Fruit fly (Drosophila melanogaster) whole organism, wandering third instar larva: Measurements from ENCODE around the gene AdamTS-B.

Source experiments
- Abd-B ChIP-seq: fragments of >200 bp; optimal IDR thresholded peaks from 2 replicates; lab custom pipeline; 2017; ENCODE audit warnings: missing biosample characterization, missing genetic modification characterization
- CG32264 ChIP-seq: fragments of 200-800 bp; sonication (Bioruptor generic); optimal IDR thresholded peaks from 2 replicates; lab custom pipeline; 2016; ENCODE audit warnings: missing biosample characterization, missing genetic modification characterization
- CG9705 ChIP-seq: fragments of 200-800 bp; sonication (Bioruptor generic); optimal IDR thresholded peaks from 2 replicates; lab custom pipeline; 2018; ENCODE audit warnings: missing biosample characterization, mild to moderate bottlenecking, missing genetic modification characterization
- CrebA ChIP-seq: fragments of 200-800 bp; sonication (Bioruptor generic); optimal IDR thresholded peaks from 2 replicates; lab custom pipeline; 2016; ENCODE audit warnings: missing biosample characterization, mild to moderate bottlenecking, missing genetic modification characterization, borderline replicate concordance
- Dif ChIP-seq: fragments of 200-275, 200-300 bp; sonication (Bioruptor generic); optimal IDR thresholded peaks from 2 replicates; lab custom pipeline; 2018; ENCODE audit warnings: missing biosample characterization, missing genetic modification characterization; ENCODE audit not compliant: partially characterized antibody
- GATAd ChIP-seq: sonication (Bioruptor generic); optimal IDR thresholded peaks from 2 replicates; lab custom pipeline; 2016; ENCODE audit warnings: missing biosample characterization, missing genetic modification characterization
- HLH106 ChIP-seq: fragments of 200-800 bp; optimal IDR thresholded peaks from 3 replicates; lab custom pipeline; 2019; ENCODE audit warnings: missing biosample characterization, mild to moderate bottlenecking, missing genetic modification characterization, moderate library complexity
- Hnf4 ChIP-seq: fragments of 200-800 bp; sonication (Bioruptor generic); optimal IDR thresholded peaks from 2 replicates; lab custom pipeline; 2016; ENCODE audit warnings: missing biosample characterization, mild to moderate bottlenecking, missing genetic modification characterization
- Hr78 ChIP-seq: fragments of >200 bp; optimal IDR thresholded peaks from 2 replicates; lab custom pipeline; 2017; ENCODE audit warnings: missing biosample characterization, missing genetic modification characterization
- Hr83 ChIP-seq: fragments of 200-300 bp; sonication (Bioruptor generic); optimal IDR thresholded peaks from 2 replicates; lab custom pipeline; 2016; ENCODE audit warnings: missing biosample characterization, mild to moderate bottlenecking, missing genetic modification characterization, moderate library complexity; ENCODE audit not compliant: poor library complexity, severe bottlenecking
- Jra ChIP-seq: sonication (Bioruptor generic); optimal IDR thresholded peaks from 2 replicates; lab custom pipeline; 2016; ENCODE audit warnings: missing biosample characterization, missing genetic modification characterization
- Mio ChIP-seq: sonication (Bioruptor generic); optimal IDR thresholded peaks from 2 replicates; lab custom pipeline; 2016; ENCODE audit warnings: missing biosample characterization, missing genetic modification characterization
- Myc ChIP-seq: fragments of >200 bp; optimal IDR thresholded peaks from 2 replicates; lab custom pipeline; 2017
- N ChIP-seq: fragments of >200 bp; optimal IDR thresholded peaks from 2 replicates; lab custom pipeline; 2018; ENCODE audit warnings: missing biosample characterization, missing external identifiers, missing genetic modification characterization
- OdsH ChIP-seq: fragments of 200-800 bp; sonication (Bioruptor generic); optimal IDR thresholded peaks from 2 replicates; lab custom pipeline; 2016; ENCODE audit warnings: missing biosample characterization, mild to moderate bottlenecking, missing genetic modification characterization
- Rel ChIP-seq, 2 experiments: fragments of 200-800 bp; sonication (Bioruptor generic) in 1 of 2; optimal IDR thresholded peaks; 2 replicates in 1 of 2; 3 replicates in 1 of 2; lab custom pipeline; 2016 to 2019; ENCODE audit warnings: mild to moderate bottlenecking in 2 of 2, missing biosample characterization in 2 of 2, missing genetic modification characterization in 2 of 2, moderate library complexity in 1 of 2
- Sp1 ChIP-seq: fragments of 200-800 bp; sonication (Bioruptor generic); optimal IDR thresholded peaks from 3 replicates; lab custom pipeline; 2019; ENCODE audit warnings: missing biosample characterization, mild to moderate bottlenecking, missing genetic modification characterization, moderate library complexity
- Vsx2 ChIP-seq: fragments of 200-300, 225-300 bp; sonication (Bioruptor generic); optimal IDR thresholded peaks from 2 replicates; lab custom pipeline; 2018; ENCODE audit warnings: missing biosample characterization, missing genetic modification characterization; ENCODE audit not compliant: partially characterized antibody
- br ChIP-seq: fragments of 200-800 bp; sonication (Bioruptor generic); optimal IDR thresholded peaks from 2 replicates; lab custom pipeline; 2016; ENCODE audit warnings: missing biosample characterization, missing genetic modification characterization
- brk ChIP-seq: fragments of 200-800 bp; sonication (Bioruptor generic); optimal IDR thresholded peaks from 2 replicates; lab custom pipeline; 2016; ENCODE audit warnings: missing biosample characterization, mild to moderate bottlenecking, missing genetic modification characterization
- dl ChIP-seq, 2 experiments: fragments of 175-275, 200-275 bp in 1 of 2; fragments of 200-275 bp in 1 of 2; sonication (Bioruptor generic); optimal IDR thresholded peaks; lab custom pipeline; 2018; ENCODE audit warnings: mild to moderate bottlenecking in 2 of 2, missing biosample characterization in 2 of 2, missing genetic modification characterization in 2 of 2, moderate library complexity in 2 of 2; ENCODE audit not compliant: partially characterized antibody in 2 of 2, insufficient read depth in 1 of 2
- dmrt93B ChIP-seq: fragments of 200-800 bp; sonication (Bioruptor generic); optimal IDR thresholded peaks from 2 replicates; lab custom pipeline; 2018; ENCODE audit warnings: missing biosample characterization, mild to moderate bottlenecking, missing genetic modification characterization
- dsf ChIP-seq: sonication (Bioruptor generic); optimal IDR thresholded peaks from 2 replicates; lab custom pipeline; 2016; ENCODE audit warnings: missing biosample characterization, missing genetic modification characterization, borderline replicate concordance
- ey ChIP-seq: fragments of 200-800 bp; sonication (Bioruptor generic); optimal IDR thresholded peaks from 2 replicates; lab custom pipeline; 2016; ENCODE audit warnings: missing biosample characterization, missing genetic modification characterization
- foxo ChIP-seq, 2 experiments: fragments of 200-800 bp; sonication (Bioruptor generic); optimal IDR thresholded peaks; 2 replicates in 1 of 2; 3 replicates in 1 of 2; lab custom pipeline; 2016 to 2017; ENCODE audit warnings: missing biosample characterization in 2 of 2, missing genetic modification characterization in 2 of 2
- fru ChIP-seq: fragments of 200-800 bp; sonication (Bioruptor generic); optimal IDR thresholded peaks from 3 replicates; lab custom pipeline; 2016; ENCODE audit warnings: missing biosample characterization, mild to moderate bottlenecking, missing genetic modification characterization
- h ChIP-seq: fragments of 200-800 bp; sonication (Bioruptor generic); optimal IDR thresholded peaks from 3 replicates; lab custom pipeline; 2016; ENCODE audit warnings: missing biosample characterization, mild to moderate bottlenecking, missing genetic modification characterization
- jim ChIP-seq: fragments of 175-275, 200-325 bp; sonication (Bioruptor generic); optimal IDR thresholded peaks from 2 replicates; lab custom pipeline; 2016; ENCODE audit warnings: missing biosample characterization, mild to moderate bottlenecking, missing genetic modification characterization
- lola ChIP-seq: fragments of >200 bp; optimal IDR thresholded peaks from 2 replicates; lab custom pipeline; 2017; ENCODE audit warnings: missing biosample characterization, missing genetic modification characterization
- pan ChIP-seq: fragments of >200 bp; optimal IDR thresholded peaks from 2 replicates; lab custom pipeline; 2017
- rgr ChIP-seq: fragments of 200-800 bp; sonication (Bioruptor generic); optimal IDR thresholded peaks from 3 replicates; lab custom pipeline; 2016; ENCODE audit warnings: missing biosample characterization, mild to moderate bottlenecking, missing genetic modification characterization
- sage ChIP-seq: fragments of 200-800 bp; sonication (Bioruptor generic); optimal IDR thresholded peaks from 2 replicates; lab custom pipeline; 2016; ENCODE audit warnings: missing biosample characterization, mild to moderate bottlenecking, missing genetic modification characterization
- sv ChIP-seq: fragments of 200-800 bp; sonication (Bioruptor generic); optimal IDR thresholded peaks from 3 replicates; lab custom pipeline; 2016; ENCODE audit warnings: missing biosample characterization, missing genetic modification characterization
- tai ChIP-seq: sonication (Bioruptor generic); optimal IDR thresholded peaks from 2 replicates; lab custom pipeline; 2016; ENCODE audit warnings: missing biosample characterization, missing genetic modification characterization
- usp ChIP-seq: fragments of >200 bp; optimal IDR thresholded peaks from 2 replicates; lab custom pipeline; 2017; ENCODE audit warnings: missing biosample characterization, missing genetic modification characterization
- woc ChIP-seq: sonication (Bioruptor generic); optimal IDR thresholded peaks from 2 replicates; lab custom pipeline; 2016; ENCODE audit warnings: missing biosample characterization, mild to moderate bottlenecking, missing genetic modification characterization

Gene AdamTS-B

DNA sequence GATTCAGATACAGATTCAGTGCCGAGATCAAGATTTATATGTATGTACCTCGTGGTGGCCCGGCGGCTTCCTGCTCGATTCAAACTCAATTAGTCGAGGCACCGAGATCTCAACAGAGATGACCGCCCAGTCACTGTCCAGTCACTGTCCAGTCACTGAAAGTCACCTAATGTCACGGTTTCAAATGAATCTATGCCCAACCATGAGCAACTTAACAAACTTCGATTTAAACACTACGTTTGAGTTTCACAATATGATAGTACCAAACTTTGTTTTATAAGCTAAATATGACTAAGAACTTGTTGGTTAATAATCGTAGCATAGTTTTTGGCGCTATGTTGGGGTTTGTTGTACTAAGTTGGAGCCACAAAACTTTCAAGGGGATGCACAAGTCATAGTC, 6.7 kb downstream of the AdamTS-B start:
- no peak for TF ChIP-seq GATAd (GFP tag; lab: Kevin White, UChicago)
- TF ChIP-seq Hnf4: no peak
- TF ChIP-seq dl (GFP tag; optimal IDR thresholded peaks at IDR 0.05; lab: Kevin White, UChicago; ENCODE audit: insufficient read depth in 1 of 2, partially characterized antibody in 2 of 2): no peak
- TF ChIP-seq rgr (GFP tag; lab: Kevin White, UChicago): no peak
- no peak for TF ChIP-seq Myc (lab: Kevin White, UChicago)
- no peak for TF ChIP-seq foxo (GFP tag; optimal IDR thresholded peaks at IDR 0.05; lab: Kevin White, UChicago)
- TF ChIP-seq Dif: no peak
- no peak for TF ChIP-seq OdsH
- TF ChIP-seq CG9705: no peak
- no peak for TF ChIP-seq lola (GFP tag; lab: Kevin White, UChicago)
- no peak for TF ChIP-seq br (GFP tag; lab: Kevin White, UChicago)

DNA sequence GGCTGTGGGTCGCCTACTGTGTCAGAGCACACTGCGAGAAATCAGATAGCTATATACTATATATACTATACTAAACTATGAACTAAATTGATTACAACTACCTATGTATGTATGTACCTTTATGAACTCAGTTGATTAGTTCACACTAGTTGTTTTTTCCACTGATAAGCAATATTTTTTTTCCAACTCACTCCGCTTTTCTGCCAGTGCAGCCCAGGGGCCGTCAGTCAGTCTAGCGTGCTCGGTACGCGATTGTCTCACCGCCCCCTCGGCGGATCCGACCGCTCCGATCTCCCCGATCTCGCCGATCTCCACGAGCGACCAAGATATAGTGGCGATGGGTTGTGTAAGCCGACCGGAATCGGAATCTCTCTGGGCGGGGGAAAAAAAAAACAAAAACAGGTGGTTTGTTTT, 7.5 kb downstream of the AdamTS-B start:
- peak; percentile 8 for TF ChIP-seq ey (GFP tag; lab: Kevin White, UChicago)
- peak; percentile 53 for TF ChIP-seq h (GFP tag; lab: Kevin White, UChicago)
- no peak for TF ChIP-seq Dif
- TF ChIP-seq HLH106 (tag; lab: Kevin White, UChicago): peak; percentile 4
- TF ChIP-seq dmrt93B (GFP tag; lab: Kevin White, UChicago): no peak
- TF ChIP-seq sv (GFP tag; lab: Kevin White, UChicago): peak; percentile 67
- no peak for TF ChIP-seq Sp1 (GFP tag; lab: Kevin White, UChicago)
- TF ChIP-seq foxo (GFP tag; optimal IDR thresholded peaks at IDR 0.05; lab: Kevin White, UChicago): peak in 1 of 2 experiments; percentile 40
- TF ChIP-seq, all 38 proteins: peak for 5

DNA sequence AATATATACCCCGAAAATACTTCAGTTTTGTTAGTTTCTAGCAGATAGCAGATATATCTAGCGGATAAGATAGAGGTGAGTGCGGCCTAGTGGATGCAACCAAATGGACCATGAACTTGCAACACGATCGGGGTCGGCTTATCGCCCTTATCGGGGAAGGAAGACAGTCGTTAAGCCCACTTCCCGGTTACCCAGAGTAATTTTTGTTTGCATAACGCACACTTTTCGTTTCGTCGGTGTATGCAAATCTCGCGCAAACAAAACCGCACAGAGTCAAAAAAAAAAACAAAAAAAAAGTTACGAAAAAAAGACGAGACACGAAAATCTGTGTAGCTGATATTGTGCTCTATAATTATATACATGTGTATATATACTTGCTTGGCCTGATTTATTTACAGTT, 14.6 kb downstream of the AdamTS-B start:
- TF ChIP-seq Vsx2 (no peak), dsf (GFP tag; lab: Kevin White, UChicago) (no peak)

DNA sequence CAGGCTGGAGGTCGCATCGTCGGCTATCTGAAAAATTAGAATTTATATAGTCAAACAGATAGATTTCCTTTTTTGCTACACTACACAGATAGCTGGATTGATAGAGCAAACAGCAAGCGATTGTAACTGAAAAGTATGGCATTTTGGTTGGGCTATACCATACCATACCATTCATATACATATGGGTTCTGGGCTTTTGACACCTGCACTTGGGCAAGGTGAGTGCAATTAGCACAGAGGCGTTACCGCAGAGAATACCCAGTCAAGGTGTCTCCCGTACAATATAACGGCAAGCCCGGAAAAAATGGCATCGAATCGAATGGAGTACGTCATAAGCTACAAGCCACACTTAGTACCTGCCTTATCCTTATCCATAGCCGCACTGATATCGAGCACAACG, 16.4 kb downstream of the AdamTS-B start:
- TF ChIP-seq lola (GFP tag; lab: Kevin White, UChicago) (no peak), rgr (GFP tag; lab: Kevin White, UChicago) (no peak), Hnf4 (no peak), jim (no peak), Dif (no peak), Rel (GFP tag; optimal IDR thresholded peaks at IDR 0.05; lab: Kevin White, UChicago) (no peak), Rel (tag; optimal IDR thresholded peaks at IDR 0.05; lab: Kevin White, UChicago) (no peak), dl (GFP tag; optimal IDR thresholded peaks at IDR 0.05; lab: Kevin White, UChicago; ENCODE audit: insufficient read depth in 1 of 2, partially characterized antibody in 2 of 2) (no peak), fru (GFP tag; lab: Kevin White, UChicago) (no peak), usp (GFP tag; lab: Kevin White, UChicago) (no peak), Hr78 (no peak), sv (GFP tag; lab: Kevin White, UChicago) (no peak), Mio (GFP tag; lab: Kevin White, UChicago) (no peak), woc (GFP tag; lab: Kevin White, UChicago) (no peak), tai (GFP tag; lab: Kevin White, UChicago) (no peak), Hr83 (no peak), foxo (GFP tag; optimal IDR thresholded peaks at IDR 0.05; lab: Kevin White, UChicago) (no peak)
- TF ChIP-seq, all 38 proteins: peak for 0

DNA sequence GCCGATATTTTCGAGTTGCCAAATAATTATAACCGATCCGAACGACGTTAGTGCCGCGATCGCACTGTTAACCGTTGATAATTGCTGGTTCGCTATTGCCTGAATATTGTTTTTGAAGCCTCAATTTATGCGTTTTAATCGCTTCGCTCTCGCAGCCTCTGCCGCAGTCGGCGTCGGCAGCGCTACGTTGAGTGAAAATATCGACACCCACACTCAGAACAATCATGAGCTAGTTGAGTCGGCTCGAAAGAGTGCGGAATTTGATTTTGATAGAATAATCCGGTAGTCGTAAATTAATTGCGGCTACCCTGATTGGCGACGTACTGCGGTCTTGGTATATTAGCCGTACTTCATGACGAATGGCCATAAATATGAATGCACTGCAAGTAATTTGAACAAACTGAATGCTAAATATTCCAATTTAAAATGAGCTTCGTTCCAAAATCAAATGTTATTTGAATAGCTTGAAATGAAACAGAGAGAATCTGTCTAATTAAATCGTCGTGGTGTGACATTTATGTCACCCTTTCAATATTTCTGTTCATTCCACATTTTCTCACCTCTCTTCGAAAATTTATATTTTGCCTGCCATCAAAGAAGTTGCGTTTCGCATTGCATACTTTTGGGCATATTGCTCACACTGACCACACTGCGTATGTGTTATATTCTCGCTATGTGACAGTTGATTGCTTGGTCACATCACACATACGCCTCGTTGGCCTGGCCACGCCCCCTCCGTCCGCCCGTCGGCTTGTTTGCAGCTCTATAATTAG, 17.3 kb downstream of the AdamTS-B start:
- TF ChIP-seq sage: no peak
- no peak for TF ChIP-seq Dif
- TF ChIP-seq Rel (GFP tag; optimal IDR thresholded peaks at IDR 0.05; lab: Kevin White, UChicago): no peak
- no peak for TF ChIP-seq Rel (tag; optimal IDR thresholded peaks at IDR 0.05; lab: Kevin White, UChicago)
- TF ChIP-seq Hr78: no peak
- TF ChIP-seq h (GFP tag; lab: Kevin White, UChicago): peak; percentile 29
- TF ChIP-seq CG32264 (GFP tag; lab: Kevin White, UChicago): no peak
- TF ChIP-seq Jra (GFP tag; lab: Kevin White, UChicago): no peak
- peak; percentile 19 for TF ChIP-seq fru (GFP tag; lab: Kevin White, UChicago)
- no peak for TF ChIP-seq Abd-B
- no peak for TF ChIP-seq brk (GFP tag; lab: Kevin White, UChicago)
- no peak for TF ChIP-seq Hnf4
- TF ChIP-seq N: peak; percentile 35
- TF ChIP-seq br (GFP tag; lab: Kevin White, UChicago): no peak
- no peak for TF ChIP-seq pan
- peak; percentile 11 for TF ChIP-seq ey (GFP tag; lab: Kevin White, UChicago)
- peak; percentile 46 for TF ChIP-seq CrebA (GFP tag; lab: Kevin White, UChicago)
- TF ChIP-seq Sp1 (GFP tag; lab: Kevin White, UChicago): peak; percentile 38
- TF ChIP-seq foxo (GFP tag; optimal IDR thresholded peaks at IDR 0.05; lab: Kevin White, UChicago): peak in 1 of 2 experiments; percentile 34
- TF ChIP-seq dsf (GFP tag; lab: Kevin White, UChicago): no peak
- no peak for TF ChIP-seq dl (GFP tag; optimal IDR thresholded peaks at IDR 0.05; lab: Kevin White, UChicago; ENCODE audit: insufficient read depth in 1 of 2, partially characterized antibody in 2 of 2)
- TF ChIP-seq jim: no peak
- peak; percentile 45 for TF ChIP-seq Myc (lab: Kevin White, UChicago)
- TF ChIP-seq tai (GFP tag; lab: Kevin White, UChicago): no peak
- no peak for TF ChIP-seq Hr83
- TF ChIP-seq rgr (GFP tag; lab: Kevin White, UChicago): peak; percentile 22
